Worm (Caenorhabditis elegans) whole organism, L4/young adult: ENCODE measurements around the gene C18A3.3.

Experiments
- dao-5 ChIP-seq: sonication (generic microtip); optimal IDR thresholded peaks from 2 replicates; lab custom pipeline; 2016; ENCODE audit warnings: missing genotype, missing genetic modification characterization, moderate library complexity, missing compliant biosample characterization
- him-1 ChIP-seq: sonication (generic microtip); optimal IDR thresholded peaks from 2 replicates; lab custom pipeline; 2016; ENCODE audit warnings: missing genotype, missing genetic modification reagents, missing genetic modification characterization, missing compliant biosample characterization

DNA sequence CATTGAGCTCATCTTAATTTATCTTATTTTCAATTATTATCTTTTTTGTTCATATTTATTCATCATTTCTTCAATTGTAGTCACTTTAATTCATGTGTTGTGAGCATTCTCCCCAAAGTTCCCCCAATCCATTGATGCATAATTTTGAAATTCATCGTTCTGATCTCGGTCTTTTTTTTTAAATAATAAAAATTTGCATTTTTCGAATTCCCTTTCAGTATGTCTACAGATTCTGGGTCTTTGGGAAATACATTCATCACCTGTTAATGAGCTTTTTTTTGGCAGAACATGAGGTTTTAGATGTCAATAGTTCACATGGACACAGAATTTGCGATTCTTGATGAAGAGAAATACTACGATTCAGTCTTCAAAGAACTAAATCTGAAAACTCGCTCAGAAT is 3.7 kb downstream of the C18A3.3 start, which contains the start of gene damt-1:
- TF ChIP-seq dao-5 (no peak), him-1 (tag; lab: Kevin White, UChicago) (no peak)
